Fruit fly (Drosophila melanogaster) whole organism, pupa: Measurements from ENCODE around the gene CG13047.

Experiments
- CG10348 ChIP-seq: fragments of 200-800 bp; sonication (Bioruptor generic); IDR thresholded peaks from 2 replicates; pipeline ENCODE4 v1.3.6; 2022; ENCODE audit warnings: missing biosample characterization, missing genetic modification characterization
- CG12605 ChIP-seq: fragments of 200-800 bp; sonication (Bioruptor generic); IDR thresholded peaks from 2 replicates; pipeline ENCODE4 v1.3.6; 2022; ENCODE audit warnings: missing biosample characterization, missing genetic modification characterization
- CG13204 ChIP-seq: fragments of 200-800 bp; sonication (Bioruptor generic); optimal IDR thresholded peaks from 2 replicates; lab custom pipeline; 2018; ENCODE audit warnings: missing biosample characterization, mild to moderate bottlenecking, missing genetic modification characterization, moderate library complexity
- CG14655 ChIP-seq: fragments of 200-800 bp; sonication (Bioruptor generic); optimal IDR thresholded peaks from 3 replicates; lab custom pipeline; 2017; ENCODE audit warnings: mild to moderate bottlenecking, missing biosample characterization, missing genetic modification reagents, missing genetic modification characterization
- CG15710 ChIP-seq: fragments of 200-800 bp; sonication (Bioruptor generic); optimal IDR thresholded peaks from 2 replicates; lab custom pipeline; 2018; ENCODE audit warnings: missing biosample characterization, mild to moderate bottlenecking, missing genetic modification characterization, moderate library complexity
- CG17806 ChIP-seq: fragments of 200-800 bp; sonication (Bioruptor generic); optimal IDR thresholded peaks from 2 replicates; lab custom pipeline; 2018; ENCODE audit warnings: missing biosample characterization, mild to moderate bottlenecking, missing genetic modification characterization, moderate library complexity
- CG32121 ChIP-seq: fragments of 200-800 bp; sonication (Bioruptor generic); IDR thresholded peaks from 2 replicates; pipeline ENCODE4 v1.3.6; 2022; ENCODE audit warnings: missing biosample characterization, missing genetic modification characterization
- CG34367 ChIP-seq: fragments of 200-800 bp; sonication (Bioruptor generic); optimal IDR thresholded peaks from 2 replicates; lab custom pipeline; 2018; ENCODE audit warnings: missing biosample characterization, mild to moderate bottlenecking, missing genetic modification characterization
- CG4496 ChIP-seq: fragments of 200-800 bp; sonication (Bioruptor generic); IDR thresholded peaks from 3 replicates; pipeline ENCODE4 v1.3.6; 2022; ENCODE audit warnings: missing biosample characterization, missing genetic modification characterization
- CG8159 ChIP-seq: fragments of 200-800 bp; sonication (Bioruptor generic); optimal IDR thresholded peaks from 3 replicates; lab custom pipeline; 2018; ENCODE audit warnings: missing biosample characterization, mild to moderate bottlenecking, missing genetic modification characterization, moderate library complexity
- CG8301 ChIP-seq: fragments of 200-800 bp; sonication (Bioruptor generic); optimal IDR thresholded peaks from 2 replicates; lab custom pipeline; 2018; ENCODE audit warnings: missing biosample characterization, mild to moderate bottlenecking, missing genetic modification characterization
- CG9948 ChIP-seq: fragments of 200-800 bp; sonication (Bioruptor generic); optimal IDR thresholded peaks from 2 replicates; lab custom pipeline; 2018; ENCODE audit warnings: missing biosample characterization, mild to moderate bottlenecking, missing genetic modification characterization, moderate library complexity
- D1 ChIP-seq: fragments of 200-800 bp; sonication (Bioruptor generic); optimal IDR thresholded peaks from 2 replicates; lab custom pipeline; 2018; ENCODE audit warnings: missing biosample characterization, mild to moderate bottlenecking, missing genetic modification characterization, moderate library complexity
- EcR ChIP-seq: fragments of 200-800 bp; sonication (Bioruptor generic); optimal IDR thresholded peaks from 3 replicates; lab custom pipeline; 2019; ENCODE audit warnings: missing biosample characterization, missing genetic modification characterization, mild to moderate bottlenecking, moderate library complexity, missing genetic modification reagents
- Ets98B ChIP-seq: fragments of 200-800 bp; sonication (Bioruptor generic); IDR thresholded peaks from 2 replicates; pipeline ENCODE4 v1.3.6; 2022; ENCODE audit warnings: missing biosample characterization, missing genetic modification characterization
- Pif1A ChIP-seq: fragments of 200-800 bp; sonication (Bioruptor generic); optimal IDR thresholded peaks from 3 replicates; lab custom pipeline; 2016; ENCODE audit warnings: missing biosample characterization, missing genetic modification characterization
- Pif1B ChIP-seq: fragments of 200-800 bp; sonication (Bioruptor generic); optimal IDR thresholded peaks from 3 replicates; lab custom pipeline; 2016; ENCODE audit warnings: missing biosample characterization, missing genetic modification characterization
- Snoo ChIP-seq: fragments of 200-800 bp; sonication (Bioruptor generic); optimal IDR thresholded peaks from 3 replicates; lab custom pipeline; 2017; ENCODE audit warnings: missing biosample characterization, mild to moderate bottlenecking, missing genetic modification characterization, inconsistent platforms
- fd96Ca ChIP-seq: fragments of 200-800 bp; sonication (Bioruptor generic); IDR thresholded peaks from 3 replicates; pipeline ENCODE4 v1.3.6; 2022; ENCODE audit warnings: missing biosample characterization, missing genetic modification characterization
- gl ChIP-seq: fragments of 200-800 bp; sonication (Bioruptor generic); optimal IDR thresholded peaks from 2 replicates; lab custom pipeline; 2018; ENCODE audit warnings: missing biosample characterization, mild to moderate bottlenecking, missing genetic modification characterization
- rn ChIP-seq: fragments of 200-800 bp; sonication (Bioruptor generic); IDR thresholded peaks from 2 replicates; pipeline ENCODE4 v1.3.6; 2022; ENCODE audit warnings: missing biosample characterization, missing genetic modification characterization

The CG13047 gene

dm6 chr3L:16268106-16268733, 17.0 kb downstream of the CG13047 start, which contains the start of gene CG4950:
Gene CG4950 (minus strand): TSS chr3L:16268156.
- TF ChIP-seq D1 (tag; lab: Kevin White, UChicago) (no peak), CG8301 (tag; lab: Kevin White, UChicago) (peak; percentile 45), fd96Ca (GFP tag; lab: Robert Waterston, UW) (no peak), CG8159 (peak; percentile 75), CG4496 (GFP tag; lab: Robert Waterston, UW) (no peak; the same call in 2 of the 3 replicates), CG10348 (GFP tag; lab: Robert Waterston, UW) (no peak), Ets98B (no peak), CG9948 (tag; lab: Kevin White, UChicago) (peak; percentile 53), EcR (GFP tag; lab: Kevin White, UChicago) (no peak), CG12605 (GFP tag; lab: Robert Waterston, UW) (no peak), CG14655 (GFP tag; lab: Kevin White, UChicago) (peak; percentile 65), Pif1B (GFP tag; lab: Kevin White, UChicago) (peak; percentile 10), CG34367 (peak; percentile 45), Snoo (no peak), rn (GFP tag; lab: Robert Waterston, UW) (no peak), CG13204 (GFP tag; lab: Kevin White, UChicago) (no peak), CG32121 (no peak), CG15710 (tag; lab: Kevin White, UChicago) (peak; percentile 73), gl (tag; lab: Kevin White, UChicago) (peak; percentile 12), Pif1A (GFP tag; lab: Kevin White, UChicago) (peak; percentile 22), CG17806 (tag; lab: Kevin White, UChicago) (peak; percentile 57)

- TF ChIP-seq CG17806 (tag; lab: Kevin White, UChicago) (no peak), CG9948 (tag; lab: Kevin White, UChicago) (no peak), rn (GFP tag; lab: Robert Waterston, UW) (no peak), CG8159 (no peak), Pif1B (GFP tag; lab: Kevin White, UChicago) (no peak), D1 (tag; lab: Kevin White, UChicago) (no peak)
These were observed 20.2 kb downstream of the CG13047 start, which contains the start of the genes CG13051 and CG13069 for dm6 chr3L:16265000-16265399. Gene CG13051 (minus strand): TSS chr3L:16265100. Gene CG13069 (plus strand): TSS chr3L:16265385.

dm6 chr3L:16263043-16263442, 22.2 kb downstream of the CG13047 start, which contains the start of gene CG13070:
Gene CG13070 (plus strand): TSS chr3L:16263343.
- TF ChIP-seq Snoo (no peak), CG12605 (GFP tag; lab: Robert Waterston, UW) (no peak), CG9948 (tag; lab: Kevin White, UChicago) (no peak)

dm6 chr3L:16262440-16262839, 22.8 kb downstream of the CG13047 start, which contains the start of gene CG13071:
Gene CG13071 (plus strand): TSS chr3L:16262740.
- TF ChIP-seq CG15710 (tag; lab: Kevin White, UChicago) (no peak), CG10348 (GFP tag; lab: Robert Waterston, UW) (no peak), CG14655 (GFP tag; lab: Kevin White, UChicago) (no peak), CG34367 (no peak), EcR (GFP tag; lab: Kevin White, UChicago) (no peak), CG9948 (tag; lab: Kevin White, UChicago) (no peak), CG8159 (no peak), fd96Ca (GFP tag; lab: Robert Waterston, UW) (no peak), CG13204 (GFP tag; lab: Kevin White, UChicago) (no peak), D1 (tag; lab: Kevin White, UChicago) (no peak), Snoo (no peak), Ets98B (no peak), CG32121 (no peak), gl (tag; lab: Kevin White, UChicago) (no peak), CG8301 (tag; lab: Kevin White, UChicago) (no peak), Pif1B (GFP tag; lab: Kevin White, UChicago) (no peak), CG17806 (tag; lab: Kevin White, UChicago) (no peak), CG4496 (GFP tag; lab: Robert Waterston, UW) (no peak), Pif1A (GFP tag; lab: Kevin White, UChicago) (no peak)

DNA sequence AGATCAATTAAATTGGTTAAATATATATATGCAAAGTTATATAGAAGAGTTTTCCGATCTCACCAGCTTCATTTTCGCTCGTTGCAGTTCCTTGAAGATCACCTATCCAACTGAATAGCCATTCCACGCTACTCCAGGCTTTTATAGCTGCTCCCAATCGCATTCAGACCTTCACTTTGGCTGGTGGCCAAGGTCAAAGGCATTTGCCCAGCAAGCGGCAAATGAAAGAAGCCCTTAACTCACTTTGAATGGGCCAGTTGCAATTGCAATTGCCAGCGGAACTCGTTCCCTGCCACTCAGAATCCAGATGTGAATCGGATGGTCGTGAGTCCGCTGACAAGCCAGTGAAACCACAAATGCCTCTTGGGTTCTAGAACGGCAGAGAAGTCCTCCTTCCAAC, 23.7 kb downstream of the CG13047 start, which contains the start of gene CG34247:
TSS of gene CG34247 (minus strand) at position 101 of the 400 bp plus-strand sequence.
- TF ChIP-seq EcR (GFP tag; lab: Kevin White, UChicago) = peak; percentile 15
- TF ChIP-seq CG4496 (GFP tag; lab: Robert Waterston, UW) = no peak
- no peak for TF ChIP-seq CG8301 (tag; lab: Kevin White, UChicago)
- TF ChIP-seq CG10348 (GFP tag; lab: Robert Waterston, UW) = no peak

- TF ChIP-seq fd96Ca (GFP tag; lab: Robert Waterston, UW) = no peak
- peak; percentile 82 for TF ChIP-seq CG8159
- TF ChIP-seq CG4496 (GFP tag; lab: Robert Waterston, UW) = no peak
- peak; percentile 82 for TF ChIP-seq EcR (GFP tag; lab: Kevin White, UChicago)
- TF ChIP-seq CG17806 (tag; lab: Kevin White, UChicago) = peak; percentile 84
- TF ChIP-seq Pif1B (GFP tag; lab: Kevin White, UChicago) = peak; percentile 50
- TF ChIP-seq Ets98B = no peak
- TF ChIP-seq rn (GFP tag; lab: Robert Waterston, UW) = no peak
- TF ChIP-seq CG14655 (GFP tag; lab: Kevin White, UChicago) = peak; percentile 57
- peak; percentile 27 for TF ChIP-seq Pif1A (GFP tag; lab: Kevin White, UChicago)
- TF ChIP-seq CG34367 = peak; percentile 70
- peak; percentile 41 for TF ChIP-seq gl (tag; lab: Kevin White, UChicago)
- TF ChIP-seq CG15710 (tag; lab: Kevin White, UChicago) = peak; percentile 76
- TF ChIP-seq CG13204 (GFP tag; lab: Kevin White, UChicago) = peak; percentile 31
- peak; percentile 5 for TF ChIP-seq D1 (tag; lab: Kevin White, UChicago)
- peak; percentile 79 for TF ChIP-seq CG9948 (tag; lab: Kevin White, UChicago)
These were observed 25.6 kb downstream of the CG13047 start, which contains the start of gene CG13053 for dm6 chr3L:16259552-16259951. Gene CG13053 (minus strand): TSS chr3L:16259722.
